Worm (Caenorhabditis elegans): ENCODE results near the gene H06I04.6.
A peak's percentile ranks its signal among the peaks of the same experiment; 100 is the strongest.

- TF ChIP-seq snpc-4 (tag; optimal IDR thresholded peaks at IDR 0.05) (peak; percentile 49), peb-1 (tag; optimal IDR thresholded peaks at IDR 0.05) (no peak), nhr-237 (tag; optimal IDR thresholded peaks at IDR 0.05) (peak; percentile 17), unc-55 (GFP tag; optimal IDR thresholded peaks at IDR 0.05) (peak; percentile 97), nhr-25 (tag; optimal IDR thresholded peaks at IDR 0.05) (peak; percentile 87), C34F6.9 (tag; optimal IDR thresholded peaks at IDR 0.05) (peak; percentile 93), ceh-16 (tag; optimal IDR thresholded peaks at IDR 0.05) (peak; percentile 55), nhr-77 (tag; optimal IDR thresholded peaks at IDR 0.05) (peak; percentile 35), fos-1 (tag; optimal IDR thresholded peaks at IDR 0.05) (peak; percentile 77), lin-13 (GFP tag; optimal IDR thresholded peaks at IDR 0.05) (peak; percentile 95), unc-62 (GFP tag; optimal IDR thresholded peaks at IDR 0.05) (no peak), lin-39 (tag; optimal IDR thresholded peaks at IDR 0.05) (no peak)
Observed at ce11 chrIII:3067909-3068455, 3.8 kb upstream of the H06I04.6 start, which contains the start of gene ubl-1.

Measured in whole organism, L2 larva.